Worm (Caenorhabditis elegans) whole organism, mixed stage, embryonic: ENCODE data around the gene msp-36.
A peak's percentile ranks its signal among the peaks of the same experiment; 100 is the strongest.

Experiments used
- M03D4.4 ChIP-seq: sonication (generic microtip); optimal IDR thresholded peaks from 2 replicates; lab custom pipeline; 2017; ENCODE audit warnings: mild to moderate bottlenecking, missing genetic modification characterization, missing compliant biosample characterization
- blmp-1 ChIP-seq: fragments of 150-350 bp; optimal IDR thresholded peaks from 2 replicates; lab custom pipeline; 2014; ENCODE audit warnings: missing biosample characterization, missing genetic modification characterization
- ceh-39 ChIP-seq: fragments of 150-350 bp; optimal IDR thresholded peaks from 2 replicates; lab custom pipeline; 2014; ENCODE audit warnings: missing biosample characterization, missing genetic modification characterization
- ceh-43 ChIP-seq: fragments of 200-800 bp; sonication (Bioruptor generic); optimal IDR thresholded peaks from 2 replicates; lab custom pipeline; 2018; ENCODE audit warnings: mild to moderate bottlenecking, missing genetic modification characterization, moderate library complexity, missing compliant biosample characterization
- ceh-83 ChIP-seq: fragments of 200-800 bp; sonication (Bioruptor generic); optimal IDR thresholded peaks from 2 replicates; lab custom pipeline; 2018; ENCODE audit warnings: mild to moderate bottlenecking, missing genetic modification characterization, missing compliant biosample characterization
- cnd-1 ChIP-seq: fragments of 200-800 bp; sonication (Bioruptor generic); optimal IDR thresholded peaks from 2 replicates; lab custom pipeline; 2018; ENCODE audit warnings: mild to moderate bottlenecking, missing genetic modification characterization, missing compliant biosample characterization
- elt-1 ChIP-seq: sonication (generic microtip); optimal IDR thresholded peaks from 2 replicates; lab custom pipeline; 2017; ENCODE audit warnings: missing genetic modification characterization, mild to moderate bottlenecking, missing compliant biosample characterization, antibody characterized with exemption, moderate library complexity, borderline replicate concordance; ENCODE audit not compliant: insufficient read depth
- elt-3 ChIP-seq: fragments of 150-350 bp; optimal IDR thresholded peaks from 2 replicates; lab custom pipeline; 2014; ENCODE audit warnings: missing biosample characterization, missing genetic modification characterization
- hlh-1 ChIP-seq: fragments of 150-350 bp; optimal IDR thresholded peaks from 2 replicates; lab custom pipeline; 2014; ENCODE audit warnings: missing biosample characterization, missing genetic modification reagents, missing genetic modification characterization
- lin-13 ChIP-seq: fragments of 150-350 bp; optimal IDR thresholded peaks from 2 replicates; lab custom pipeline; 2014; ENCODE audit warnings: missing biosample characterization, missing genetic modification characterization
- lin-32 ChIP-seq: fragments of 200-800 bp; sonication (Bioruptor generic); optimal IDR thresholded peaks from 2 replicates; lab custom pipeline; 2018; ENCODE audit warnings: mild to moderate bottlenecking, missing genetic modification characterization, missing compliant biosample characterization
- lsy-2 ChIP-seq: fragments of 150-350 bp; optimal IDR thresholded peaks from 2 replicates; lab custom pipeline; 2014; ENCODE audit warnings: missing biosample characterization, missing genetic modification characterization
- mab-5 ChIP-seq: fragments of 150-350 bp; optimal IDR thresholded peaks from 2 replicates; lab custom pipeline; 2014; ENCODE audit warnings: missing biosample characterization, missing genetic modification characterization
- mep-1 ChIP-seq: fragments of 150-350 bp; optimal IDR thresholded peaks from 2 replicates; lab custom pipeline; 2017; ENCODE audit warnings: missing biosample characterization, missing genetic modification reagents, missing genetic modification characterization, inconsistent platforms
- mls-2 ChIP-seq: sonication (generic microtip); optimal IDR thresholded peaks from 2 replicates; lab custom pipeline; 2016; ENCODE audit warnings: mild to moderate bottlenecking, missing genetic modification characterization, moderate library complexity, missing compliant biosample characterization
- nhr-12 ChIP-seq: fragments of 150-350 bp; optimal IDR thresholded peaks from 2 replicates; lab custom pipeline; 2014; ENCODE audit warnings: missing biosample characterization, missing genetic modification characterization
- nhr-2 ChIP-seq: fragments of 150-350 bp; optimal IDR thresholded peaks from 2 replicates; lab custom pipeline; 2014; ENCODE audit warnings: missing biosample characterization, missing genetic modification characterization
- nhr-237 ChIP-seq: fragments of 150-350 bp; optimal IDR thresholded peaks from 2 replicates; lab custom pipeline; 2014; ENCODE audit warnings: missing biosample characterization, missing genetic modification characterization
- nhr-28 ChIP-seq: fragments of 150-350 bp; optimal IDR thresholded peaks from 2 replicates; lab custom pipeline; 2014; ENCODE audit warnings: missing biosample characterization, missing genetic modification characterization
- nhr-76 ChIP-seq: sonication (generic microtip); optimal IDR thresholded peaks from 2 replicates; lab custom pipeline; 2017; ENCODE audit warnings: missing biosample characterization, missing genetic modification characterization
- pha-4 ChIP-seq: fragments of 150-350 bp; optimal IDR thresholded peaks from 2 replicates; lab custom pipeline; 2018; ENCODE audit warnings: missing biosample characterization, missing genetic modification reagents, missing genetic modification characterization
- snpc-4 ChIP-seq: fragments of 150-350 bp; optimal IDR thresholded peaks from 2 replicates; lab custom pipeline; 2014; ENCODE audit warnings: missing biosample characterization, missing genetic modification characterization
- sptf-1 ChIP-seq: sonication (generic microtip); optimal IDR thresholded peaks from 2 replicates; lab custom pipeline; 2017; ENCODE audit warnings: mild to moderate bottlenecking, missing genetic modification characterization, moderate library complexity, missing compliant biosample characterization
- unc-120 ChIP-seq: sonication (generic microtip); optimal IDR thresholded peaks from 2 replicates; lab custom pipeline; 2017; ENCODE audit warnings: missing genetic modification characterization, missing compliant biosample characterization; ENCODE audit not compliant: poor library complexity, severe bottlenecking
- unc-39 ChIP-seq: fragments of 150-350 bp; optimal IDR thresholded peaks from 2 replicates; lab custom pipeline; 2014; ENCODE audit warnings: missing biosample characterization, missing genetic modification characterization
- zip-8 ChIP-seq: fragments of 150-350 bp; optimal IDR thresholded peaks from 2 replicates; lab custom pipeline; 2014; ENCODE audit warnings: missing biosample characterization, missing genetic modification characterization
- ztf-11 ChIP-seq: fragments of 150-350 bp; optimal IDR thresholded peaks from 2 replicates; lab custom pipeline; 2014; ENCODE audit warnings: missing biosample characterization, missing genetic modification characterization

Gene msp-36

ce11 chrIV:10128446-10128845, 33.2 kb downstream of the msp-36 start:
- TF ChIP-seq nhr-76 (tag; lab: Kevin White, UChicago) (no peak), hlh-1 (no peak), elt-1 (no peak), elt-3 (tag; lab: Kevin White, UChicago) (no peak), cnd-1 (tag; lab: Kevin White, UChicago) (no peak), mab-5 (no peak)

DNA sequence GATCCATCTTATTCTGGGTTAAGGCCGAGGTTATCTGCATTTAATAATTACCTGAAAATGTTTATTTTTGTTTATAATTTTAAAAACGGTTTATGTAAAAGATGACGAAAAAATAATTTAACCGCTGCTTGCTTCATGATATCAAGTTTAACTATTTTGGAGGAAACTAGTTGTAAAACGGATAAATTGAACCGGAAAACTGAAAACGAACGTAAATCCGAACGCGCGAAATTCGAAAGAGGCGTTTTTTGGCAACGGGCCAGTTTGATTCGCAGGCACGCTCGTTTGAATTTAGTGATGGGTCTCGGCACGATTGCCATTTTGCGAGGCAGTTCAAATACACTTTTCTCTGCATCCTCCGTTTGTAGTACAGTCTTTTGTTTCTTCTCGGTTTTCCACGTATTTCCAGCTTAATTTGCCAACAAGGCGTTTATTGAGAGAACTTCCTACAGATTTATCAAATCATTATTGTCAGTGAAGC, 33.7 kb downstream of the msp-36 start, which contains the start of the genes gtbp-1 and K08F4.3:
Gene gtbp-1 (minus strand): TSS at position 51 of the 481 bp plus-strand sequence.
Gene K08F4.3 (plus strand): TSS at position 352 of the 481 bp plus-strand sequence.
- TF ChIP-seq nhr-2 (tag; lab: Kevin White, UChicago), result no peak
- no peak for TF ChIP-seq elt-3 (tag; lab: Kevin White, UChicago)
- TF ChIP-seq pha-4 (tag; lab: Kevin White, UChicago), result peak; percentile 47
- TF ChIP-seq unc-120 (tag; lab: Kevin White, UChicago), result peak; percentile 74
- TF ChIP-seq nhr-237 (tag; lab: Kevin White, UChicago), result peak; percentile 39
- peak; percentile 52 for TF ChIP-seq ceh-39 (tag; lab: Kevin White, UChicago)
- TF ChIP-seq hlh-1, result peak; percentile 6
- TF ChIP-seq lsy-2, result peak; percentile 73
- peak; percentile 74 for TF ChIP-seq mep-1 (tag; lab: Kevin White, UChicago)
- no peak for TF ChIP-seq elt-1
- peak; percentile 23 for TF ChIP-seq M03D4.4
- TF ChIP-seq sptf-1 (tag; lab: Kevin White, UChicago), result no peak
- peak; percentile 57 for TF ChIP-seq lin-13
- TF ChIP-seq, all 35 proteins: peak for 9

ce11 chrIV:10129957-10130356, 34.7 kb downstream of the msp-36 start, which contains the start of gene glt-3:
Gene glt-3, plus strand, starts transcription at chrIV:10130257.
- no peak for TF ChIP-seq ceh-39 (tag; lab: Kevin White, UChicago)
- TF ChIP-seq snpc-4, result no peak
- no peak for TF ChIP-seq elt-3 (tag; lab: Kevin White, UChicago)
- TF ChIP-seq nhr-2 (tag; lab: Kevin White, UChicago), result no peak
- TF ChIP-seq nhr-12 (tag; lab: Kevin White, UChicago), result no peak
- TF ChIP-seq ceh-83, result no peak
- no peak for TF ChIP-seq nhr-237 (tag; lab: Kevin White, UChicago)
- no peak for TF ChIP-seq sptf-1 (tag; lab: Kevin White, UChicago)
- no peak for TF ChIP-seq ceh-43 (GFP tag; lab: Kevin White, UChicago)
- no peak for TF ChIP-seq elt-1
- no peak for TF ChIP-seq mls-2 (tag; lab: Kevin White, UChicago)
- no peak for TF ChIP-seq zip-8 (tag; lab: Kevin White, UChicago)
- no peak for TF ChIP-seq lin-32 (GFP tag; lab: Kevin White, UChicago)
- TF ChIP-seq, all 35 proteins: peak for 0

DNA sequence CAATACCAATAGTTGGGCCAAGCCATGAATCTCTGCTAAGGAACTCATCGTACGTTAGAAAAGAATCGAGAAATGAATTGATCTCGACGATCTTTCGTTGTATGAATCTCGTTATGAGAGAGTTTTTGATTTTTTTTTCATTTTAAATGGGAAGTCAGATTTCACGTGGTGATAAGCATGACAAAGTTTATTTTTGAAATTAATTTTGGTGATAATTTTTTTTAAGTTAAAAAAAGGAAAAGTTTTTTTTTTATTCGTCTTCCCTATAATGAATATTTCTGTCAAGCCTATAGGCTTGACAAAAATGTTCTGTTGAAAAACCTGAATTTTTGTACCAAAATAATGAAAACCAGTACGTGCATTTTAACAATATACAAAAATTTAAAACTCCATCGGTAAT, 40.6 kb downstream of the msp-36 start, which contains the start of gene K08F4.5:
Gene K08F4.5 (minus strand): TSS at position 101 of the 400 bp plus-strand sequence.
- TF ChIP-seq ceh-39 (tag; lab: Kevin White, UChicago) (no peak), sptf-1 (tag; lab: Kevin White, UChicago) (no peak), unc-39 (no peak), nhr-12 (tag; lab: Kevin White, UChicago) (no peak), nhr-237 (tag; lab: Kevin White, UChicago) (no peak), nhr-28 (tag; lab: Kevin White, UChicago) (no peak), cnd-1 (tag; lab: Kevin White, UChicago) (no peak)

DNA sequence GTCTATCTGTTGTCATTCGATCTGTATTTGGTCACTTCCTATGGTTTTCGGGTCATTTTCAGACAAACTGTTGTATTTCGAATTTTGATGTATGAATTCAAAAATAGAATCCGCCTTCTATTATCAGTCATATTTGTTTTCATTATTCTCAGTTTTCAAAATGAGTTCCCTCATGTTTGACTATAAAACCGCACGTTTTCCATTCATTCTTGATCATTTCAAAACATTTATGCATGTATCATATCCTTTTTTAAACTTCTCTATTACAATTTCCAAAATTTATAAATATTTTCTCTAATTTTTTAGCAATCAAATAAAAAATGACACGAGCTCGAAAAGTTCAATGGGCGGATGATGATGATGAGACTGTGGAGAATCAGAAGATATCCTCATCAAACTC, 42.6 kb downstream of the msp-36 start, which contains the start of gene K08F4.12:
Gene K08F4.12 (plus strand): TSS at position 301 of the 400 bp plus-strand sequence.
- TF ChIP-seq cnd-1 (tag; lab: Kevin White, UChicago), result no peak
- no peak for TF ChIP-seq mls-2 (tag; lab: Kevin White, UChicago)

ce11 chrIV:10140143-10140542, 44.9 kb downstream of the msp-36 start, which contains the start of gene gst-3:
Gene gst-3, minus strand, starts transcription at chrIV:10140243.
- no peak for TF ChIP-seq blmp-1 (tag; lab: Kevin White, UChicago)
- TF ChIP-seq lin-32 (GFP tag; lab: Kevin White, UChicago), result no peak
- TF ChIP-seq ztf-11, result no peak
- TF ChIP-seq cnd-1 (tag; lab: Kevin White, UChicago), result no peak
- TF ChIP-seq M03D4.4, result no peak
- TF ChIP-seq nhr-2 (tag; lab: Kevin White, UChicago), result no peak
- TF ChIP-seq zip-8 (tag; lab: Kevin White, UChicago), result no peak
- no peak for TF ChIP-seq nhr-28 (tag; lab: Kevin White, UChicago)
- no peak for TF ChIP-seq ceh-39 (tag; lab: Kevin White, UChicago)
- no peak for TF ChIP-seq pha-4 (tag; lab: Kevin White, UChicago)
